Fruit fly (Drosophila melanogaster): ENCODE measurements around the gene vanin-like.

vanin-like gene

dm6 chrX:6202509-6202979 is at the start of gene vanin-like:
Gene vanin-like, minus strand, starts transcription at chrX:6202559.
- TF ChIP-seq lola (GFP tag; optimal IDR thresholded peaks at IDR 0.05), result no peak
- no peak for TF ChIP-seq onecut (GFP tag; IDR thresholded peaks at IDR 0.05)
- TF ChIP-seq Ets65A (GFP tag), result peak; percentile 46
- no peak for TF ChIP-seq NC2β (GFP tag; optimal IDR thresholded peaks at IDR 0.05)
- no peak for TF ChIP-seq Sin3A (optimal IDR thresholded peaks at IDR 0.05)
- no peak for TF ChIP-seq CG3065 (GFP tag; optimal IDR thresholded peaks at IDR 0.05)
- TF ChIP-seq exex (tag; optimal IDR thresholded peaks at IDR 0.05), result peak; percentile 26
- TF ChIP-seq Nf-YB (GFP tag; optimal IDR thresholded peaks at IDR 0.05), result no peak
- TF ChIP-seq twi (tag; optimal IDR thresholded peaks at IDR 0.05), result no peak
- TF ChIP-seq CG15514 (GFP tag; optimal IDR thresholded peaks at IDR 0.05), result peak; percentile 96
- TF ChIP-seq CG6272 (GFP tag; IDR thresholded peaks at IDR 0.05), result no peak
- no peak for TF ChIP-seq CG17912 (GFP tag; optimal IDR thresholded peaks at IDR 0.05)

dm6 chrX:6237015-6237414 is 34.7 kb upstream of the vanin-like start, which contains the start of gene CG14445:
Gene CG14445, plus strand, starts transcription at chrX:6237315.
- TF ChIP-seq unpg (GFP tag; optimal IDR thresholded peaks at IDR 0.05) (no peak), hbn (GFP tag; IDR thresholded peaks at IDR 0.05; ENCODE audit: partially characterized antibody) (no peak), Myb (GFP tag; optimal IDR thresholded peaks at IDR 0.05) (no peak), CG14050 (GFP tag; IDR thresholded peaks at IDR 0.05) (no peak), CG6854 (GFP tag; optimal IDR thresholded peaks at IDR 0.05) (no peak), abd-A (tag; optimal IDR thresholded peaks at IDR 0.05) (no peak), CG3995 (GFP tag; optimal IDR thresholded peaks at IDR 0.05) (no peak), CG2889 (GFP tag; IDR thresholded peaks at IDR 0.05) (no peak), CG1647 (GFP tag; optimal IDR thresholded peaks at IDR 0.05) (no peak), gt (GFP tag; IDR thresholded peaks at IDR 0.05) (no peak), Mrtf (GFP tag; IDR thresholded peaks at IDR 0.05) (no peak), CG4820 (GFP tag; optimal IDR thresholded peaks at IDR 0.05) (no peak), CG4424 (GFP tag; optimal IDR thresholded peaks at IDR 0.05) (no peak), bbx (GFP tag; IDR thresholded peaks at IDR 0.05; ENCODE audit: partially characterized antibody) (no peak), CG17361 (GFP tag; IDR thresholded peaks at IDR 0.05) (no peak), twi (tag; optimal IDR thresholded peaks at IDR 0.05) (no peak), CG7839 (tag; optimal IDR thresholded peaks at IDR 0.05) (no peak), sob (GFP tag; IDR thresholded peaks at IDR 0.05) (no peak), CG15514 (GFP tag; optimal IDR thresholded peaks at IDR 0.05) (no peak), cwo (GFP tag; optimal IDR thresholded peaks at IDR 0.05) (no peak)

DNA sequence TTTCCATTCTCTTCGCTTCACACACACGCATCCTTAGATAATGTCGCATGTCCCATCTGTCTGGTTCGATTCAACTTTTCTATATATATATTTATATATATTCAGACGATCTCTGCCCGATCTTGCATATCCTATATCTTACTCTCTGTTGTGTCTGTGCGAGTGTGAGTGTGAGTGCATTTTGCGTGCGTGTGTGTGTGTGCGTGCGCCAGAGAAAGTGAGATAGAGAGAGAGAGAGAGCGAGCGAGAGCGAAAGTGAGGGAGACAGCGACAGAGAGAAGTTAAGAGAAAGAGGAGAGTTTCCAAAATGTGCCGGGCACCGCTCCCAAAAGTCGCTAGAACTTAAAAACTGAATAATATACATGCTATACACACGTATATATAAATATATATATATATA is 29.4 kb upstream of the vanin-like start:
- TF ChIP-seq ssp (GFP tag; IDR thresholded peaks at IDR 0.05), result no peak
- peak; percentile 19 to 36 for TF ChIP-seq Trl (optimal IDR thresholded peaks at IDR 0.05)
- TF ChIP-seq Trl (GFP tag; optimal IDR thresholded peaks at IDR 0.05), result no peak
- no peak for TF ChIP-seq CG5180 (GFP tag; optimal IDR thresholded peaks at IDR 0.05)
- TF ChIP-seq CG32532 (GFP tag; IDR thresholded peaks at IDR 0.05), result no peak
- no peak for TF ChIP-seq ERR (GFP tag; optimal IDR thresholded peaks at IDR 0.05)
- no peak for TF ChIP-seq CG3407 (GFP tag; optimal IDR thresholded peaks at IDR 0.05)
- TF ChIP-seq zfh1 (GFP tag; IDR thresholded peaks at IDR 0.05), result no peak
- TF ChIP-seq CG13424 (tag; optimal IDR thresholded peaks at IDR 0.05), result no peak
- TF ChIP-seq CG6813 (GFP tag; optimal IDR thresholded peaks at IDR 0.05), result no peak
- TF ChIP-seq cg (GFP tag; optimal IDR thresholded peaks at IDR 0.05), result peak; percentile 62
- no peak for TF ChIP-seq al (GFP tag; IDR thresholded peaks at IDR 0.05)
- TF ChIP-seq MESR4 (GFP tag; optimal IDR thresholded peaks at IDR 0.05), result no peak
- TF ChIP-seq CG30431 (GFP tag; optimal IDR thresholded peaks at IDR 0.05), result no peak
- peak; percentile 83 for TF ChIP-seq CG1832 (GFP tag; optimal IDR thresholded peaks at IDR 0.05)
